Worm (Caenorhabditis elegans): Measurements from ENCODE around the gene C12D5.10.
A peak's percentile ranks its signal among the peaks of the same experiment; 100 is the strongest.

C12D5.10 gene

ce11 chrV:7728003-7728678 is 34.8 kb upstream of the C12D5.10 start (continued):
- TF ChIP-seq elt-3 (tag; optimal IDR thresholded peaks at IDR 0.05) = no peak

- TF ChIP-seq ceh-43 (GFP tag; optimal IDR thresholded peaks at IDR 0.05) (no peak), pha-4 (tag; optimal IDR thresholded peaks at IDR 0.05) (no peak), ceh-39 (tag; optimal IDR thresholded peaks at IDR 0.05) (no peak), mls-2 (tag; optimal IDR thresholded peaks at IDR 0.05) (no peak), nhr-76 (tag; optimal IDR thresholded peaks at IDR 0.05) (no peak), M03D4.4 (tag; optimal IDR thresholded peaks at IDR 0.05) (no peak)
Measured at ce11 chrV:7726927-7727326, 33.6 kb upstream of the C12D5.10 start.

- peak; percentile 68 for TF ChIP-seq zip-8 (tag; optimal IDR thresholded peaks at IDR 0.05)
- TF ChIP-seq unc-62 (GFP tag; optimal IDR thresholded peaks at IDR 0.05) = no peak
Measured at ce11 chrV:7726202-7726601, 32.9 kb upstream of the C12D5.10 start.

ce11 chrV:7723967-7724544 is 30.8 kb upstream of the C12D5.10 start, which contains the start of the genes ZK105.6 and ZK105.8:
ZK105.6 (minus strand) TSS chrV:7724067.
ZK105.8 (plus strand) TSS chrV:7724494.
- peak; percentile 16 for TF ChIP-seq ces-1 (GFP tag; optimal IDR thresholded peaks at IDR 0.05)
- no peak for TF ChIP-seq nhr-76 (tag; optimal IDR thresholded peaks at IDR 0.05)

- TF ChIP-seq ceh-83 (GFP tag; optimal IDR thresholded peaks at IDR 0.05) (no peak), ztf-11 (tag; optimal IDR thresholded peaks at IDR 0.05) (no peak), nhr-237 (tag; optimal IDR thresholded peaks at IDR 0.05) (no peak), snpc-4 (tag; optimal IDR thresholded peaks at IDR 0.05) (no peak), M03D4.4 (tag; optimal IDR thresholded peaks at IDR 0.05) (no peak), lin-32 (GFP tag; optimal IDR thresholded peaks at IDR 0.05) (no peak), ceh-43 (GFP tag; optimal IDR thresholded peaks at IDR 0.05) (no peak)
Measured at ce11 chrV:7721945-7722344, 28.7 kb upstream of the C12D5.10 start, which contains the start of gene ZK105.14. ZK105.14 (minus strand) TSS chrV:7722045.

- TF ChIP-seq M03D4.4 (tag; optimal IDR thresholded peaks at IDR 0.05) (no peak), hlh-1 (tag; optimal IDR thresholded peaks at IDR 0.05) (no peak), elt-3 (tag; optimal IDR thresholded peaks at IDR 0.05) (no peak), lin-13 (tag; optimal IDR thresholded peaks at IDR 0.05) (no peak)
Measured at ce11 chrV:7717629-7718028, 24.3 kb upstream of the C12D5.10 start, which contains the start of gene ZK105.5. ZK105.5 (minus strand) TSS chrV:7717729.

- TF ChIP-seq unc-120 (tag; optimal IDR thresholded peaks at IDR 0.05; ENCODE audit: poor library complexity, severe bottlenecking) = no peak
- TF ChIP-seq pha-4 (tag; optimal IDR thresholded peaks at IDR 0.05) = no peak
- TF ChIP-seq ztf-11 (tag; optimal IDR thresholded peaks at IDR 0.05) = no peak
- TF ChIP-seq nhr-28 (tag; optimal IDR thresholded peaks at IDR 0.05) = no peak
- no peak for TF ChIP-seq elt-3 (tag; optimal IDR thresholded peaks at IDR 0.05)
- no peak for TF ChIP-seq unc-39 (tag; optimal IDR thresholded peaks at IDR 0.05)
- no peak for TF ChIP-seq lin-13 (tag; optimal IDR thresholded peaks at IDR 0.05)
- no peak for TF ChIP-seq nhr-12 (tag; optimal IDR thresholded peaks at IDR 0.05)
- no peak for TF ChIP-seq mls-2 (tag; optimal IDR thresholded peaks at IDR 0.05)
- TF ChIP-seq zip-8 (tag; optimal IDR thresholded peaks at IDR 0.05) = no peak
- TF ChIP-seq lsy-2 (tag; optimal IDR thresholded peaks at IDR 0.05) = no peak
- no peak for TF ChIP-seq snpc-4 (tag; optimal IDR thresholded peaks at IDR 0.05)
- no peak for TF ChIP-seq mab-5 (tag; optimal IDR thresholded peaks at IDR 0.05)
- TF ChIP-seq ham-2 (GFP tag; optimal IDR thresholded peaks at IDR 0.05) = no peak
- TF ChIP-seq nhr-76 (tag; optimal IDR thresholded peaks at IDR 0.05) = no peak
- no peak for TF ChIP-seq bed-3 (GFP tag; optimal IDR thresholded peaks at IDR 0.05)
- no peak for TF ChIP-seq tbx-8 (GFP tag; optimal IDR thresholded peaks at IDR 0.05)
- no peak for TF ChIP-seq hlh-1 (tag; optimal IDR thresholded peaks at IDR 0.05)
- no peak for TF ChIP-seq ces-1 (GFP tag; optimal IDR thresholded peaks at IDR 0.05)
- TF ChIP-seq mep-1 (tag; optimal IDR thresholded peaks at IDR 0.05) = no peak
Measured at ce11 chrV:7716034-7716433, 22.7 kb upstream of the C12D5.10 start, which contains the start of gene ZK105.12. ZK105.12 (minus strand) TSS chrV:7716134.

Data from whole organism, mixed stage, embryonic.